Fruit fly (Drosophila melanogaster): Measurements from ENCODE around the gene CG31036.
A peak's percentile ranks its signal among the peaks of the same experiment; 100 is the strongest.

CG31036 gene

DNA sequence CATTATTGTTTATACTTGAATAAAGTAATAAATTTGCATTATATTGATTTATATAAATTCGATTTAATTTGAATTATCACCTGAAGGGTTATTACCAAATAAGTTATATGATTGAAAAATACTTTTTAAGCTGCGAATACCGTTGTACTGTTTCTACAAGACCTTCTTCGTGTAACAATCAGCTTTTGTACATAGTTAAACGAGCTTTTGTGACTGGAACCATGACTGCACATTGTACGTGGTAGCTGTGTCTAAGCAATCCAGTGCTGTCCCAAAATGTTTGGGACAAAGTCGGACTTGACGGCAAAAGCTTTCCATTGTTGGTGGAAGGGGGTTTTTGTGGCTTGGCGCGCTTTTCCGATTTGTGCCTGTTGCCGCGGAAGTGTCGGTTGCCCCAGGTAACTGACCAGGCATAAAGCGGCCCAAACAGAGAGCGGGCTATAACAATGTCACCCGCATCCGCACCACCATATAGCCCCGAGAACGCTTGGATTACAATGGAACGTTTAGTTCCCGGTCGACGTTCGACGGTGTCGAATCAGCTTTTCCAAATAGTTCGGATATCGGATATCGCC lies at the start of gene CG31036:
TSS of gene CG31036 (plus strand) at position 507 of the 575 bp plus-strand sequence.
- TF ChIP-seq CG9705 (GFP tag; optimal IDR thresholded peaks at IDR 0.05) (no peak), CrebA (GFP tag; optimal IDR thresholded peaks at IDR 0.05; ENCODE audit: borderline replicate concordance) (no peak), brk (GFP tag; optimal IDR thresholded peaks at IDR 0.05) (no peak), Hr83 (GFP tag; optimal IDR thresholded peaks at IDR 0.05; ENCODE audit: poor library complexity, severe bottlenecking) (no peak), Hr78 (GFP tag; optimal IDR thresholded peaks at IDR 0.05) (no peak), OdsH (GFP tag; optimal IDR thresholded peaks at IDR 0.05) (no peak)

- no peak for TF ChIP-seq psq (GFP tag; optimal IDR thresholded peaks at IDR 0.05)
- no peak for TF ChIP-seq GATAd (GFP tag; optimal IDR thresholded peaks at IDR 0.05)
- no peak for TF ChIP-seq Rel (GFP tag; optimal IDR thresholded peaks at IDR 0.05)
- peak; percentile 50 for TF ChIP-seq Rel (tag; optimal IDR thresholded peaks at IDR 0.05)
- TF ChIP-seq OdsH (GFP tag; optimal IDR thresholded peaks at IDR 0.05) = no peak
- no peak for TF ChIP-seq h (GFP tag; optimal IDR thresholded peaks at IDR 0.05)
- TF ChIP-seq pan (optimal IDR thresholded peaks at IDR 0.05) = no peak
Measured at dm6 chr3R:29858806-29859205, 49.1 kb upstream of the CG31036 start, which contains the start of gene CG7824. Gene CG7824 (minus strand): TSS chr3R:29858936.

dm6 chr3R:29859763-29860162 lies 48.1 kb upstream of the CG31036 start:
- TF ChIP-seq Mio (GFP tag; optimal IDR thresholded peaks at IDR 0.05) = no peak
- TF ChIP-seq usp (GFP tag; optimal IDR thresholded peaks at IDR 0.05) = no peak
- TF ChIP-seq sv (GFP tag; optimal IDR thresholded peaks at IDR 0.05) = no peak
- TF ChIP-seq Dif (GFP tag; optimal IDR thresholded peaks at IDR 0.05; ENCODE audit: partially characterized antibody) = no peak
- TF ChIP-seq Rel (GFP tag; optimal IDR thresholded peaks at IDR 0.05) = no peak
- TF ChIP-seq Rel (tag; optimal IDR thresholded peaks at IDR 0.05) = peak; percentile 99
- TF ChIP-seq rgr (GFP tag; optimal IDR thresholded peaks at IDR 0.05) = no peak
- TF ChIP-seq Vsx2 (GFP tag; optimal IDR thresholded peaks at IDR 0.05; ENCODE audit: partially characterized antibody) = no peak
- no peak for TF ChIP-seq brk (GFP tag; optimal IDR thresholded peaks at IDR 0.05)
- TF ChIP-seq CG32264 (GFP tag; optimal IDR thresholded peaks at IDR 0.05) = no peak
- TF ChIP-seq HLH106 (tag; optimal IDR thresholded peaks at IDR 0.05) = peak; percentile 45
- no peak for TF ChIP-seq Hr78 (GFP tag; optimal IDR thresholded peaks at IDR 0.05)
- peak; percentile 22 for TF ChIP-seq ey (GFP tag; optimal IDR thresholded peaks at IDR 0.05)
- peak in 1 of 2 experiments; percentile 43 for TF ChIP-seq foxo (GFP tag; optimal IDR thresholded peaks at IDR 0.05)
- TF ChIP-seq sage (GFP tag; optimal IDR thresholded peaks at IDR 0.05) = no peak
- no peak for TF ChIP-seq Hr83 (GFP tag; optimal IDR thresholded peaks at IDR 0.05; ENCODE audit: poor library complexity, severe bottlenecking)
- no peak for TF ChIP-seq N (GFP tag; optimal IDR thresholded peaks at IDR 0.05)
- no peak for TF ChIP-seq Myc (optimal IDR thresholded peaks at IDR 0.05)
- no peak for TF ChIP-seq Sp1 (GFP tag; optimal IDR thresholded peaks at IDR 0.05)
- TF ChIP-seq dmrt93B (GFP tag; optimal IDR thresholded peaks at IDR 0.05) = no peak
- TF ChIP-seq OdsH (GFP tag; optimal IDR thresholded peaks at IDR 0.05) = no peak
- TF ChIP-seq h (GFP tag; optimal IDR thresholded peaks at IDR 0.05) = no peak
- TF ChIP-seq Hnf4 (GFP tag; optimal IDR thresholded peaks at IDR 0.05) = no peak
- no peak for TF ChIP-seq fru (GFP tag; optimal IDR thresholded peaks at IDR 0.05)
- TF ChIP-seq jim (GFP tag; optimal IDR thresholded peaks at IDR 0.05) = no peak
- TF ChIP-seq Dfd (GFP tag; optimal IDR thresholded peaks at IDR 0.05) = no peak
- no peak for TF ChIP-seq Jra (GFP tag; optimal IDR thresholded peaks at IDR 0.05)
- no peak for TF ChIP-seq pan (optimal IDR thresholded peaks at IDR 0.05)
- TF ChIP-seq dsf (GFP tag; optimal IDR thresholded peaks at IDR 0.05; ENCODE audit: borderline replicate concordance) = no peak
- TF ChIP-seq CG9705 (GFP tag; optimal IDR thresholded peaks at IDR 0.05) = peak; percentile 9

DNA sequence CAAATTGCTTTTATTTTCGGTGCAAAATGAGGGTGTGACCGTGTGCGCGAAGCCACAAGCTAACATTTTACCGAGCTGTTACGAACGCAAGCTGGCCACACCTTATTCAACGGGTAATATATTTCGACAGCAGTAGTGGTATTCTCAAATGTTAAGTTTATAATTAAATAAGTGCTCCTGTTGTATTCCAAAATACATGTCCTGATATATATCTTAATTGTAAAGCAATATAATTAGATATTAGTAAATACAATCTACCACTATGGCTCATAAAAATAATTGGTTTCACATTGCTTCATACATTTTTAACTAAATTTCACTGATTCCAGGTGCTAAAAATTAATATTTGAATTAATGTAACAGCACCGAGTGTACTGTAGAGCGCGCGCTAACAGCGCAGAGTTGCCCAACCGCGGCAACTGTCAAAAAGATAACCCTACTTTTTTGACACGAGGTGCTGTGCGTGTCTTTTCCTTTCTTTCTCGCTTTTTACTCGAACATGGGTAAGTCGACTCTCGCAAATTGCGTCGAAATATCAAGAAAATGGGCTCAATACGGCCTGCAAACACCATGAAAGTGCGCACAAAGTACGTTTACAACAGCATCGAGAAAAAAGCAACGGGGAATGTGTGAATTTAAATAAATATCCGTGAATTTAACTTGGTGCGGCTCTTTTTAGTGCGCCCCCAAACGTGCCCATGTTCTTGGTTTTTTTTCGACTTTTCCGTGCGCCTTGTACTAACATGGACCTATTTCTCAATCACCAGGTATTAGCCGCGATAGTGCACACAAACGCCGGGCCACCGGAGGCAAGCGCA lies 46.3 kb upstream of the CG31036 start, which contains the start of the genes CG15514 and RpS8:
TSS of gene CG15514 (minus strand) at position 63 of the 818 bp plus-strand sequence.
TSS of gene RpS8 (plus strand) at position 151 of the 818 bp plus-strand sequence.
- no peak for TF ChIP-seq brk (GFP tag; optimal IDR thresholded peaks at IDR 0.05)
- no peak for TF ChIP-seq CG32264 (GFP tag; optimal IDR thresholded peaks at IDR 0.05)
- no peak for TF ChIP-seq Hr83 (GFP tag; optimal IDR thresholded peaks at IDR 0.05; ENCODE audit: poor library complexity, severe bottlenecking)
- TF ChIP-seq dsf (GFP tag; optimal IDR thresholded peaks at IDR 0.05; ENCODE audit: borderline replicate concordance) = no peak
- no peak for TF ChIP-seq fru (GFP tag; optimal IDR thresholded peaks at IDR 0.05)
- peak; percentile 44 for TF ChIP-seq psq (GFP tag; optimal IDR thresholded peaks at IDR 0.05)
- peak; percentile 63 for TF ChIP-seq OdsH (GFP tag; optimal IDR thresholded peaks at IDR 0.05)
- peak; percentile 76 for TF ChIP-seq Myc (optimal IDR thresholded peaks at IDR 0.05)
- no peak for TF ChIP-seq Abd-B (GFP tag; optimal IDR thresholded peaks at IDR 0.05)
- no peak for TF ChIP-seq lola (GFP tag; optimal IDR thresholded peaks at IDR 0.05)
- no peak for TF ChIP-seq Vsx2 (GFP tag; optimal IDR thresholded peaks at IDR 0.05; ENCODE audit: partially characterized antibody)
- no peak for TF ChIP-seq dmrt93B (GFP tag; optimal IDR thresholded peaks at IDR 0.05)
- no peak for TF ChIP-seq sage (GFP tag; optimal IDR thresholded peaks at IDR 0.05)
- TF ChIP-seq pan (optimal IDR thresholded peaks at IDR 0.05) = no peak
- no peak for TF ChIP-seq jim (GFP tag; optimal IDR thresholded peaks at IDR 0.05)
- TF ChIP-seq sv (GFP tag; optimal IDR thresholded peaks at IDR 0.05) = peak; percentile 26
- TF ChIP-seq tai (GFP tag; optimal IDR thresholded peaks at IDR 0.05) = no peak
- TF ChIP-seq woc (GFP tag; optimal IDR thresholded peaks at IDR 0.05) = no peak
- no peak for TF ChIP-seq Rel (GFP tag; optimal IDR thresholded peaks at IDR 0.05)
- peak; percentile 30 for TF ChIP-seq Rel (tag; optimal IDR thresholded peaks at IDR 0.05)
- no peak for TF ChIP-seq Hr78 (GFP tag; optimal IDR thresholded peaks at IDR 0.05)
- no peak for TF ChIP-seq N (GFP tag; optimal IDR thresholded peaks at IDR 0.05)
- no peak for TF ChIP-seq Dfd (GFP tag; optimal IDR thresholded peaks at IDR 0.05)
- peak; percentile 64 for TF ChIP-seq rgr (GFP tag; optimal IDR thresholded peaks at IDR 0.05)
- no peak for TF ChIP-seq usp (GFP tag; optimal IDR thresholded peaks at IDR 0.05)
- TF ChIP-seq br (GFP tag; optimal IDR thresholded peaks at IDR 0.05) = peak; percentile 26
- peak; percentile 61 for TF ChIP-seq Sp1 (GFP tag; optimal IDR thresholded peaks at IDR 0.05)
- TF ChIP-seq Dif (GFP tag; optimal IDR thresholded peaks at IDR 0.05; ENCODE audit: partially characterized antibody) = no peak
- no peak for TF ChIP-seq GATAd (GFP tag; optimal IDR thresholded peaks at IDR 0.05)
- TF ChIP-seq CrebA (GFP tag; optimal IDR thresholded peaks at IDR 0.05; ENCODE audit: borderline replicate concordance) = no peak
- TF ChIP-seq CG9705 (GFP tag; optimal IDR thresholded peaks at IDR 0.05) = peak; percentile 75
